Fruit fly (Drosophila melanogaster): Measurements from ENCODE around the gene CG17294.

The CG17294 gene

DNA sequence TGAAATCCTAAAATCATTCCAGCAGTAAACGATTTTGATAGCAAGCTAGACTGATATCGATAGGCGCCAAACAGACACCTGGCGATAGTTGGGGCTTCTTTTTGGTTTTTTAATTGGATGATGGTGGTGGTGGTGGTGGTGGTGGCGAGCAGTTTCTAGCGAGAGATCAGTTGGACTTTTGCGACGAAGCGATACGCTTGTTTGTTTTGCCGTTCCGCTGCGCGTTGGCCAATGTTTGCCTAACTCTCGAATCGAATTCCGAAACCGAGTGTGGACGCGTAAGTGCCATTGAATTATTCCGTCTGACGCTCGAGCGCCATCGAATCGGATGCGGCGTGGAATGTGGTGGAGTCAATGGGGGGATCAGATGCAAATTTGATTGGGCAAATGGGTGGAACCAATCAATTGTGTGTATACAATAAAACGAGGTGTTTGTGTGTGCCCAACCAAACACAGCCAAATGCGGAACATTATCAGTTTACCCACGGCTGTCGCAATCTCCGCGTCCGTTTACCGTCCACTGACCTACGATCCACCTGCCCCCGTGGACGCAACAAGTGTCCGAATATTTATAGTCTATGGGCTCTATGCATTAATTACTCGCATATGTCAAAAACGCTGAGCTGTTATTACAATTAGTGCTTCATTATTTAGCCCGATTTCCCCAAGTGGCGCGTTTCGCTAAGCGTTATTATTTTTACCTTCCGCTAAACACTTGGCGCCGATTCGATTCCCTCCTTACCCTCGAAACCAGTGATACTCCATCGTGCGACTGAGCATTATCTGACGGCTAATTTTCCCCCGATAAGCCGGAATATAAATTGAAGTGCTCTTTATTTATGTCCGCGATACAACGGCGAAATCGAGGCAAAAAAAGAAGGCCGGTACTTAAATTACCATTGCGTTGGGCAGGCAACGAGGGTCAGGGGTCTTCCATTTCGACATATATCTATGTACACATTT is 6.2 kb upstream of the CG17294 start, which contains the start of gene CG17292 (continued):
- TF ChIP-seq bsh (GFP tag; optimal IDR thresholded peaks at IDR 0.05) (peak in 1 of 2 experiments; percentile 23), BtbVII (GFP tag; optimal IDR thresholded peaks at IDR 0.05) (peak; percentile 58), ro (GFP tag; IDR thresholded peaks at IDR 0.05) (no peak), kay (GFP tag; optimal IDR thresholded peaks at IDR 0.05) (no peak), pho (GFP tag; optimal IDR thresholded peaks at IDR 0.05) (peak; percentile 37), kni (GFP tag; optimal IDR thresholded peaks at IDR 0.05) (peak; percentile 25), HLH3B (GFP tag; IDR thresholded peaks at IDR 0.05) (peak; percentile 60), Xrp1 (GFP tag; IDR thresholded peaks at IDR 0.05) (peak; percentile 63), yki (optimal IDR thresholded peaks at IDR 0.05) (no peak), B-H2 (GFP tag; optimal IDR thresholded peaks at IDR 0.05) (peak; percentile 74), hbn (GFP tag; IDR thresholded peaks at IDR 0.05; ENCODE audit: partially characterized antibody) (peak; percentile 76), pfk (GFP tag; optimal IDR thresholded peaks at IDR 0.05) (peak; percentile 6), CG10267 (tag; optimal IDR thresholded peaks at IDR 0.05) (peak; percentile 16), CG31224 (GFP tag; IDR thresholded peaks at IDR 0.05) (0 out of 2 replicates have a peak, but pooled peaks have one; percentile 13), ERR (GFP tag; optimal IDR thresholded peaks at IDR 0.05) (peak; percentile 6), CG7745 (tag; optimal IDR thresholded peaks at IDR 0.05) (no peak), ato (GFP tag; IDR thresholded peaks at IDR 0.05; ENCODE audit: partially characterized antibody) (peak; percentile 84), CG10321 (GFP tag; IDR thresholded peaks at IDR 0.05) (0 out of 2 replicates have a peak, but pooled peaks have one; percentile 60), gsb-n (tag; optimal IDR thresholded peaks at IDR 0.05) (peak; percentile 66), CG4328 (GFP tag; optimal IDR thresholded peaks at IDR 0.05) (peak; percentile 9), CG10543 (GFP tag; optimal IDR thresholded peaks at IDR 0.05) (peak; percentile 93), ase (GFP tag; IDR thresholded peaks at IDR 0.05) (peak; percentile 62; the same call in 1 of the 3 replicates), Hr39 (optimal IDR thresholded peaks at IDR 0.05) (no peak), HHEX (GFP tag; optimal IDR thresholded peaks at IDR 0.05) (peak; percentile 58), Adf1 (GFP tag; IDR thresholded peaks at IDR 0.05) (peak; percentile 66), Tbp (GFP tag; optimal IDR thresholded peaks at IDR 0.05) (no peak), Ssrp (tag; optimal IDR thresholded peaks at IDR 0.05) (peak; percentile 3), CG5245 (GFP tag; optimal IDR thresholded peaks at IDR 0.05) (no peak), CG12659 (GFP tag; optimal IDR thresholded peaks at IDR 0.05) (peak; percentile 85), otp (GFP tag; IDR thresholded peaks at IDR 0.05) (peak; percentile 59; the same call in 1 of the 3 replicates), Drgx (GFP tag; IDR thresholded peaks at IDR 0.05) (peak; percentile 58), gem (tag; optimal IDR thresholded peaks at IDR 0.05) (peak; percentile 41), slou (GFP tag; optimal IDR thresholded peaks at IDR 0.05) (no peak), psq (GFP tag; optimal IDR thresholded peaks at IDR 0.05) (no peak), Dfd (GFP tag; optimal IDR thresholded peaks at IDR 0.05) (no peak), CG9215 (GFP tag; IDR thresholded peaks at IDR 0.05) (no peak), CG7963 (GFP tag; IDR thresholded peaks at IDR 0.05; ENCODE audit: partially characterized antibody) (peak; percentile 90), nmo (GFP tag; optimal IDR thresholded peaks at IDR 0.05) (no peak), CG43689 (GFP tag; IDR thresholded peaks at IDR 0.05) (no peak), grn (GFP tag; optimal IDR thresholded peaks at IDR 0.05) (peak; percentile 17), nau (GFP tag; optimal IDR thresholded peaks at IDR 0.05) (peak; percentile 76), sd (tag; optimal IDR thresholded peaks at IDR 0.05) (peak; percentile 97), CG15479 (GFP tag; optimal IDR thresholded peaks at IDR 0.05) (no peak), CG9797 (GFP tag; optimal IDR thresholded peaks at IDR 0.05) (peak; percentile 13), dpn (GFP tag; optimal IDR thresholded peaks at IDR 0.05) (peak in 1 of 2 experiments; percentile 59), Side (GFP tag; optimal IDR thresholded peaks at IDR 0.05) (peak; percentile 43), dan (GFP tag; IDR thresholded peaks at IDR 0.05) (no peak), tgo (GFP tag; IDR thresholded peaks at IDR 0.05) (peak; percentile 46; the same call in 2 of the 3 replicates)
